Worm (Caenorhabditis elegans) whole organism, L3 larva: Measurements from ENCODE around the gene snu-23.

ENCODE experiments used
- snpc-4 ChIP-seq: fragments of 150-350 bp; optimal IDR thresholded peaks from 2 replicates; lab custom pipeline; 2014; ENCODE audit warnings: missing biosample characterization, missing genetic modification characterization
- unc-39 ChIP-seq: sonication (generic microtip); optimal IDR thresholded peaks from 4 replicates; lab custom pipeline; 2017; ENCODE audit warnings: missing biosample characterization, missing genetic modification characterization

DNA sequence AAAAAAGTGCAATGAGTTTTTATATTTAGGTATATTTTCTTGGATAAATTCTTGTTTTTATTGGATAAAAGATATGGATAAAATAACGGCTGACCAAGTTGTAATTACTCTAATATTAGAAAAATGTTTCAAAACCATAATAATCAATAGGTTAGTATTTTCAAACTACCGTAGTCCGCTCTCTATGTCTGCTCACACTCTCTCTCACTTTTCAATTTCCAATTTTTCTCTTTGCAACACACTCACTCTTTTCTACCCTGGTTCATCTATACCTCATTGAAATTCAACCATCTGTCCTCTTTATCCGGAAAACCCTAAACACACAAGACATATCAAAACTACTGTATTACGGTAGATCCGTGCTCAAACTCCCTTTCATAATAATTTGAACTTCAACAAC, 9.4 kb upstream of the snu-23 start:
- TF ChIP-seq snpc-4 (tag; lab: Kevin White, UChicago) = no peak
- TF ChIP-seq unc-39 (tag; lab: Kevin White, UChicago) = no peak
